Worm (Caenorhabditis elegans) whole organism, early embryonic: ENCODE data around the gene npr-41.

ENCODE experiments used
- B0310.2 ChIP-seq: sonication (generic microtip); optimal IDR thresholded peaks from 2 replicates; lab custom pipeline; 2016; ENCODE audit warnings: mild to moderate bottlenecking, missing genetic modification characterization, missing compliant biosample characterization
- aly-1 ChIP-seq: sonication (generic microtip); optimal IDR thresholded peaks from 2 replicates; lab custom pipeline; 2016; ENCODE audit warnings: missing genetic modification characterization, missing compliant biosample characterization
- ama-1 ChIP-seq: fragments of 150-350 bp; optimal IDR thresholded peaks from 2 replicates; lab custom pipeline; 2014
- ets-7 ChIP-seq: sonication (generic microtip); optimal IDR thresholded peaks from 2 replicates; lab custom pipeline; 2016; ENCODE audit warnings: missing genotype, missing genetic modification characterization, missing compliant biosample characterization
- flt-1 ChIP-seq: fragments of 200-800 bp; sonication (Bioruptor generic); IDR thresholded peaks from 2 replicates; pipeline ENCODE4 v1.3.6; 2022; ENCODE audit warnings: missing genetic modification characterization, missing compliant biosample characterization
- hmbx-1 ChIP-seq: sonication (generic microtip); optimal IDR thresholded peaks from 2 replicates; lab custom pipeline; 2016; ENCODE audit warnings: mild to moderate bottlenecking, missing genetic modification characterization, missing compliant biosample characterization
- hnd-1 ChIP-seq: sonication (generic microtip); optimal IDR thresholded peaks from 2 replicates; lab custom pipeline; 2016; ENCODE audit warnings: missing genetic modification characterization, missing compliant biosample characterization
- pes-1 ChIP-seq: fragments of 200-800 bp; sonication (Bioruptor generic); IDR thresholded peaks from 2 replicates; pipeline ENCODE4 v1.3.6; 2022; ENCODE audit warnings: missing genetic modification reagents, missing genetic modification characterization, missing compliant biosample characterization
- scrt-1 ChIP-seq: fragments of 200-800 bp; sonication (Bioruptor generic); IDR thresholded peaks from 2 replicates; pipeline ENCODE4 v1.3.6; 2022; ENCODE audit warnings: missing genetic modification characterization, missing compliant biosample characterization
- sea-1 ChIP-seq: fragments of 200-800 bp; sonication (Bioruptor generic); conservative IDR thresholded peaks from 2 replicates; pipeline ENCODE4 v1.3.6; 2022; ENCODE audit warnings: missing genetic modification characterization, missing compliant biosample characterization
- tbx-11 ChIP-seq: fragments of 200-800 bp; sonication (Bioruptor generic); IDR thresholded peaks from 2 replicates; pipeline ENCODE4 v1.3.6; 2022; ENCODE audit warnings: missing genetic modification characterization, missing compliant biosample characterization
- tra-4 ChIP-seq: sonication (generic microtip); optimal IDR thresholded peaks from 2 replicates; lab custom pipeline; 2017; ENCODE audit warnings: missing genetic modification characterization, missing compliant biosample characterization

DNA sequence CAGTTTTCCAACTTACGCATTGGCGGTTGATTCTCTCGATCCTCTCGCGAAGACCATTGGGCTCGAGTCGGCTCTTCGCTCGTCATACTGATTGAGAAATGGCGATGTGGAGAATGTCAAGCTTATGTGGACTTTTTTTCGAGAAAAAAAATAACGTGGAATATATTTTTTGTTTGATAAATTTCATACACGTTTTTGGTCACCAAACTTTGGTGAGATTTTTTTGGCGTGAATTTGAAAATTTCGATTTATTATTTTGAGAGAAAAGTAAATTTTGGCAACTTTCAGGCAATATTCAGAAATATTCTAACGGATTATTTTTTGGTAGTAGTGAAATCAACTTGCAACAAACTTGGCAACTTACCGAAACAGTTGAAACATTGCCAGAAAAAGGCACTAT lies 31.4 kb upstream of the npr-41 start, which contains the start of gene W02B12.12:
- TF ChIP-seq scrt-1 (no peak), ama-1 (lab: Kevin White, UChicago) (no peak), sea-1 (GFP tag; lab: Robert Waterston, UW) (no peak), hnd-1 (no peak), pes-1 (GFP tag; lab: Robert Waterston, UW) (no peak), flt-1 (no peak), aly-1 (tag; lab: Kevin White, UChicago) (no peak), B0310.2 (tag; lab: Kevin White, UChicago) (no peak), hmbx-1 (no peak), tbx-11 (GFP tag; lab: Robert Waterston, UW) (no peak), ets-7 (tag; lab: Kevin White, UChicago) (no peak), tra-4 (tag; lab: Kevin White, UChicago) (no peak)
